Worm (Caenorhabditis elegans): ENCODE data around the gene mps-2.

- TF ChIP-seq pha-4 (tag; optimal IDR thresholded peaks at IDR 0.05) (no peak), fkh-10 (GFP tag; optimal IDR thresholded peaks at IDR 0.05) (no peak), pqm-1 (tag; optimal IDR thresholded peaks at IDR 0.05) (no peak), gmeb-2 (tag; optimal IDR thresholded peaks at IDR 0.05) (no peak)
Observed at ce11 chrII:290282-290681, 21.7 kb downstream of the mps-2 start, which contains the start of gene djr-1.1.
